Worm (Caenorhabditis elegans): ENCODE data around the gene C37C3.17.

C37C3.17 gene

DNA sequence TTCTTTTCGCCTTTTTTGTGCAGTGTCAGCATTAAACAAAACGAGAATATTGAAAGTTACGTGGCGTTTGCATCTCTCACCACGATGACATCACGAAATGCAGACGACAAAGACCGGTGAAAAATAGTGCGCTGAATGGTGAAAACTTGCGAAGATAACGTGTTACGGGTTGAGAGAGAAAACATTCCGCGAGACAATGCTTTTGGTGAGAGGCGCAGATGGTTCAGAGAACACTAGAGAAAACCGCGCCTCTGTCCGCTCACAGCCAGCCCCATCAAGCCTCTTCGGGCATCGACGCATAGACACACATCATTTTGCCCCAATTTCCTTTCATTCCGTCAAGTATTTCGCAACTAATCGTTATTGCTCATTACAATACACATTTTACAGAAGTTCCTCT is 7.1 kb downstream of the C37C3.17 start, which contains the start of the genes C37C3.9 and C37C3.18:
C37C3.9 (minus strand) TSS at position 98 of the 400 bp plus-strand sequence.
C37C3.18 (plus strand) TSS at position 391 of the 400 bp plus-strand sequence.
- TF ChIP-seq nhr-28 (tag; optimal IDR thresholded peaks at IDR 0.05): no peak
- peak; percentile 51 for TF ChIP-seq egl-27 (tag; optimal IDR thresholded peaks at IDR 0.05)
- TF ChIP-seq fos-1 (tag; optimal IDR thresholded peaks at IDR 0.05): no peak
- no peak for TF ChIP-seq ZK546.5 (tag; optimal IDR thresholded peaks at IDR 0.05)
- TF ChIP-seq nhr-43 (tag; optimal IDR thresholded peaks at IDR 0.05; ENCODE audit: poor library complexity, severe bottlenecking): peak; percentile 50
- no peak for TF ChIP-seq ztf-4 (tag; optimal IDR thresholded peaks at IDR 0.05)
- peak; percentile 71 for TF ChIP-seq ceh-28 (tag; optimal IDR thresholded peaks at IDR 0.05)
- peak; percentile 74 for TF ChIP-seq nhr-25 (tag; optimal IDR thresholded peaks at IDR 0.05)
- TF ChIP-seq snpc-4 (tag; optimal IDR thresholded peaks at IDR 0.05): peak; percentile 90
- no peak for TF ChIP-seq fkh-2 (tag; optimal IDR thresholded peaks at IDR 0.05)
- peak; percentile 48 for TF ChIP-seq unc-62 (GFP tag; optimal IDR thresholded peaks at IDR 0.05)
- no peak for TF ChIP-seq zag-1 (tag; optimal IDR thresholded peaks at IDR 0.05)
- TF ChIP-seq ceh-16 (tag; optimal IDR thresholded peaks at IDR 0.05): no peak
- peak; percentile 80 for TF ChIP-seq nfya-1 (tag; optimal IDR thresholded peaks at IDR 0.05; ENCODE audit: insufficient read depth)
- peak; percentile 0 for TF ChIP-seq ceh-82 (tag; optimal IDR thresholded peaks at IDR 0.05)
- peak; percentile 44 for TF ChIP-seq fkh-10 (GFP tag; optimal IDR thresholded peaks at IDR 0.05)
- TF ChIP-seq pqm-1 (tag; optimal IDR thresholded peaks at IDR 0.05): peak; percentile 22
- no peak for TF ChIP-seq eor-1 (tag; optimal IDR thresholded peaks at IDR 0.05)
- no peak for TF ChIP-seq nhr-237 (tag; optimal IDR thresholded peaks at IDR 0.05)
- TF ChIP-seq nhr-76 (tag; optimal IDR thresholded peaks at IDR 0.05): no peak
- no peak for TF ChIP-seq mdl-1 (tag; optimal IDR thresholded peaks at IDR 0.05)
- no peak for TF ChIP-seq ztf-11 (tag; optimal IDR thresholded peaks at IDR 0.05)
- TF ChIP-seq nhr-11 (tag; optimal IDR thresholded peaks at IDR 0.05): no peak
- peak; percentile 22 for TF ChIP-seq elt-1 (tag; optimal IDR thresholded peaks at IDR 0.05)
- TF ChIP-seq elt-3 (tag; optimal IDR thresholded peaks at IDR 0.05): no peak
- TF ChIP-seq tbx-2 (tag; optimal IDR thresholded peaks at IDR 0.05): peak; percentile 17
- no peak for TF ChIP-seq nhr-77 (tag; optimal IDR thresholded peaks at IDR 0.05)
- no peak for TF ChIP-seq aly-2 (tag; optimal IDR thresholded peaks at IDR 0.05)
- TF ChIP-seq hmg-11 (tag; optimal IDR thresholded peaks at IDR 0.05): peak; percentile 87
- no peak for TF ChIP-seq unc-39 (tag; optimal IDR thresholded peaks at IDR 0.05)
- TF ChIP-seq nhr-23 (tag; optimal IDR thresholded peaks at IDR 0.05): peak; percentile 75
- TF ChIP-seq nhr-12 (tag; optimal IDR thresholded peaks at IDR 0.05): no peak
- TF ChIP-seq lsy-12 (tag; optimal IDR thresholded peaks at IDR 0.05): peak; percentile 39
- TF ChIP-seq pha-4 (tag; optimal IDR thresholded peaks at IDR 0.05): peak; percentile 90
- TF ChIP-seq sea-2 (GFP tag; optimal IDR thresholded peaks at IDR 0.05): no peak
- no peak for TF ChIP-seq ceh-9 (tag; optimal IDR thresholded peaks at IDR 0.05)
- peak; percentile 80 for TF ChIP-seq lin-39 (tag; optimal IDR thresholded peaks at IDR 0.05)
- TF ChIP-seq daf-12 (tag; optimal IDR thresholded peaks at IDR 0.05): no peak
- peak; percentile 85 for TF ChIP-seq jun-1 (tag; optimal IDR thresholded peaks at IDR 0.05)
- peak; percentile 57 for TF ChIP-seq egl-5 (tag; optimal IDR thresholded peaks at IDR 0.05)
- no peak for TF ChIP-seq mml-1 (tag; optimal IDR thresholded peaks at IDR 0.05)
- TF ChIP-seq R02D3.7 (tag; optimal IDR thresholded peaks at IDR 0.05): peak; percentile 22
- no peak for TF ChIP-seq nhr-67 (tag; optimal IDR thresholded peaks at IDR 0.05)
- TF ChIP-seq skn-1 (tag; optimal IDR thresholded peaks at IDR 0.05): peak; percentile 93
- TF ChIP-seq elt-2 (tag; optimal IDR thresholded peaks at IDR 0.05): peak; percentile 68
- peak; percentile 48 for TF ChIP-seq lin-15B (tag; optimal IDR thresholded peaks at IDR 0.05)
- TF ChIP-seq ama-1 (optimal IDR thresholded peaks at IDR 0.05): no peak

DNA sequence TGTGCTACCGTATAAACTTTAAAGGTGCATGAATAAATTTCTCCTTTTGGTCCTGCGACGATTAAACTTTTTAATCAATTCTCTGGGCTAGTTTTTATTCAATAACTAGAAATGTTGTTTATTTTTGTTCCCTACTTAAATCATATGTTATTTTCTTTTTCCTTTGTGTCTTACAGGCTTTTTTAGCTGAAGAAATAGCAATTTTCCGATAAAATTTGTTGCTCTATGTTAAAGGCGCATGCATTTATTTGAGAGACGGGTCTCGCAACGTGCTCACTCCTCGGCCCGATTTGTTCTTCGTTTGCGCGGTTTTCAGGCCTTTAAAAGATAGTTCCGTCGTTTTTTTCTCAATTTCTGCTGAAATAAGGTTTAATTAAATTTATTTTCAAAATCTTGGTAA is 7.8 kb downstream of the C37C3.17 start:
- TF ChIP-seq nfya-1 (tag; optimal IDR thresholded peaks at IDR 0.05; ENCODE audit: insufficient read depth) (peak; percentile 26), nhr-23 (tag; optimal IDR thresholded peaks at IDR 0.05) (no peak), hmg-11 (tag; optimal IDR thresholded peaks at IDR 0.05) (peak; percentile 19), lin-15B (tag; optimal IDR thresholded peaks at IDR 0.05) (peak; percentile 14), snpc-4 (tag; optimal IDR thresholded peaks at IDR 0.05) (peak; percentile 19), pha-4 (tag; optimal IDR thresholded peaks at IDR 0.05) (peak; percentile 29), ceh-28 (tag; optimal IDR thresholded peaks at IDR 0.05) (no peak)

Data from whole organism, L3 larva.